Worm (Caenorhabditis elegans): Measurements from ENCODE around the gene mrpl-40.

mrpl-40 gene

DNA sequence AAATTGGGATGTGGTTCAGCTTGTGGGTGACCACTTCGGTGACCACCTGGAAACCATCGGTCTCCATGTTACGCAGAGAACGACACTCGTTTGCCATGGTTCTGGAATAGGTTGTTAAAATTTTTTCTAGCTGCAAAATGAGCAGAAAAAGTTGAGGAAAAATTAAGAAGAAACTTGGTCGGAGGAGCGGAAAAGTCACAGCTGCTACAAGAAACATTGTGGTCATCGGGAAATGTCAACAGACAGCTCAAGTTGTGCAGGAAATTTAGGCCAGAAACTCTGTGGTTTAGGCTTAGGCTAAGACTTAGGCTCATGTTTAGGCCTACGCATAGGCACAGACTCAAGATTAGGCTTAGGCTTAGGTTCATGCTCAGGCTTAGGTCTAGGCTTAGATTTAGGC is 21.2 kb upstream of the mrpl-40 start, which contains the start of gene pck-1:
Gene pck-1, minus strand, starts transcription at position 101 of the 400 bp plus-strand sequence.
- TF ChIP-seq F13H6.1 (tag; optimal IDR thresholded peaks at IDR 0.05) (no peak), ama-1 (optimal IDR thresholded peaks at IDR 0.05) (peak; percentile 17)

DNA sequence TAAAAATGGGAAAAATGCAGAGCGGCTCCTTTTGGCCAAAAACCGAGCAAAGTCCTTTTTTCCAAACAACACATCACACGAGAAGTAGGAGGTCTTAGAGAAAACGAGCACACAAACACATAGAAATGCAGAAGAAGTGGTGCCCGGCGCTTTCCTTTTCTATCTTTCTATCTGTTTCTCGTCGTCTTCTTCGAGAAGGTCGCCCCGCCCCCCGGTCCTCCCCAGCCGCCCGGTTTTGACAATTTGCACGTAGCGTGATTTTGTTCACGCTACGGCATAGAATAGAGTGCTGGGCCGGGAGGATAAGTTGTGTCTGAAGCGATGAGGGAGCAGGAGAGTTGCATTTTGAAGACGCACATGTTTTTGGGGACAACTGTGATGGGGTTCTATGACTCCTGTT is 20.3 kb upstream of the mrpl-40 start:
- TF ChIP-seq sma-9 (GFP tag; optimal IDR thresholded peaks at IDR 0.05) (peak; percentile 37), sma-9 (tag; optimal IDR thresholded peaks at IDR 0.05) (no peak), fos-1 (tag; optimal IDR thresholded peaks at IDR 0.05) (no peak), lin-11 (tag; optimal IDR thresholded peaks at IDR 0.05) (peak; percentile 49), peb-1 (tag; optimal IDR thresholded peaks at IDR 0.05) (no peak), Y55F3AM.14 (GFP tag; optimal IDR thresholded peaks at IDR 0.05) (peak; percentile 23), sem-4 (tag; optimal IDR thresholded peaks at IDR 0.05) (peak; percentile 31), unc-55 (GFP tag; optimal IDR thresholded peaks at IDR 0.05) (peak; percentile 45), nhr-129 (tag; optimal IDR thresholded peaks at IDR 0.05) (peak; percentile 74), alr-1 (tag; optimal IDR thresholded peaks at IDR 0.05) (no peak), ceh-82 (tag; optimal IDR thresholded peaks at IDR 0.05) (no peak), C34F6.9 (tag; optimal IDR thresholded peaks at IDR 0.05) (peak; percentile 52), F13H6.1 (tag; optimal IDR thresholded peaks at IDR 0.05) (peak; percentile 74), zag-1 (tag; optimal IDR thresholded peaks at IDR 0.05) (no peak), skn-1 (tag; optimal IDR thresholded peaks at IDR 0.05) (no peak), elt-1 (tag; optimal IDR thresholded peaks at IDR 0.05) (no peak), nhr-12 (tag; optimal IDR thresholded peaks at IDR 0.05) (no peak), ama-1 (optimal IDR thresholded peaks at IDR 0.05) (peak; percentile 80), egl-27 (tag; optimal IDR thresholded peaks at IDR 0.05) (no peak), lsy-2 (tag; optimal IDR thresholded peaks at IDR 0.05) (peak in 1 of 2 experiments; percentile 44), lin-13 (GFP tag; optimal IDR thresholded peaks at IDR 0.05) (peak; percentile 20), unc-39 (tag; optimal IDR thresholded peaks at IDR 0.05) (no peak), aly-2 (tag; optimal IDR thresholded peaks at IDR 0.05) (no peak)

DNA sequence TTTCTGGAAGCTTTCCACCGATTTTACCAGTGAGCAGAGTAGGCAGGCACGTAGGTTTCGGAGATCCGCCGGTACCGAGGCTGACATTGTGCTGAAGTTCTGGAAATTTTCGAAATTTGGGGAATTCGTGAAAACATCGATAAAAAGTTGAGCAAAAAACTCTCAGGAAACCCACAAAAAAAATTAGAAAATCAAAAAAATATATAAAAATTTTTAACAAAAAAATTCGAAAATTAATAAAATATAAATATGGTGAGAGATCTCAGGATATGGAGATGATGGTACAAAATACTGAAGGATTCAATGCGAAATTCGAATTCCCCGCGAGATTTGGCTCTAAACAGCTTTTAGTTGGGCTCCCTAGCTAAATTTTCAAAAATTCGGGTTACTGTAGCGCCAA is 17.7 kb upstream of the mrpl-40 start, which contains the start of gene spt-4:
Gene spt-4, minus strand, starts transcription at position 101 of the 400 bp plus-strand sequence.
- TF ChIP-seq zag-1 (tag; optimal IDR thresholded peaks at IDR 0.05) (no peak), lin-39 (tag; optimal IDR thresholded peaks at IDR 0.05) (no peak), R02D3.7 (tag; optimal IDR thresholded peaks at IDR 0.05) (no peak), snpc-4 (tag; optimal IDR thresholded peaks at IDR 0.05) (no peak), lin-11 (tag; optimal IDR thresholded peaks at IDR 0.05) (no peak), unc-39 (tag; optimal IDR thresholded peaks at IDR 0.05) (no peak), nhr-77 (tag; optimal IDR thresholded peaks at IDR 0.05) (no peak), nhr-12 (tag; optimal IDR thresholded peaks at IDR 0.05) (no peak), elt-1 (tag; optimal IDR thresholded peaks at IDR 0.05) (no peak), unc-62 (GFP tag; optimal IDR thresholded peaks at IDR 0.05) (no peak), dmd-4 (tag; optimal IDR thresholded peaks at IDR 0.05) (no peak), Y55F3AM.14 (GFP tag; optimal IDR thresholded peaks at IDR 0.05) (no peak), skn-1 (tag; optimal IDR thresholded peaks at IDR 0.05) (no peak), nhr-237 (tag; optimal IDR thresholded peaks at IDR 0.05) (no peak), mbf-1 (tag; optimal IDR thresholded peaks at IDR 0.05) (no peak), blmp-1 (tag; optimal IDR thresholded peaks at IDR 0.05; ENCODE audit: insufficient read depth) (no peak), lin-13 (GFP tag; optimal IDR thresholded peaks at IDR 0.05) (no peak), ZK546.5 (tag; optimal IDR thresholded peaks at IDR 0.05) (no peak), peb-1 (tag; optimal IDR thresholded peaks at IDR 0.05) (no peak), egl-27 (tag; optimal IDR thresholded peaks at IDR 0.05) (no peak)

DNA sequence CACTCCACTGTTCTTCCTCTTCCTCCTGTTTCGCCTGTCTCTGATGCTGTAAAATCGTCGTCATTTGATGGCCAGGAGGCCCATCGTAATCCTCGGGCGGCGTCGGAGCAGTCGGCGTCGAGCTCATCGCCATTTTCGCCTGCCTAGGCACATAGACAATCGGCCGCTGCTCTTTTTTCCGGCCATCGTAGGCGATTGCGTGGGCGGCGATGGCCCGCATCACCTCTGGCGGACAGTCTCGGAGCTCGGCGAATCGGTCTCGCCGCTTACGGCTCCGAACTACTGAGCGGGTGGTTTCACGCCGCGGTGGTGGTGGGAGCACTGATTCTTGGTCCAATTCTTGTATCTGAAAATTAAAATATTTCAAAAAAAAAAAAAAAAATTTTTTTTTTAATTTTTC is 15.3 kb upstream of the mrpl-40 start:
- TF ChIP-seq nhr-25 (tag; optimal IDR thresholded peaks at IDR 0.05) (no peak), nhr-11 (tag; optimal IDR thresholded peaks at IDR 0.05) (no peak), mdl-1 (tag; optimal IDR thresholded peaks at IDR 0.05) (no peak), nhr-23 (tag; optimal IDR thresholded peaks at IDR 0.05) (no peak), nhr-129 (tag; optimal IDR thresholded peaks at IDR 0.05) (no peak), unc-39 (tag; optimal IDR thresholded peaks at IDR 0.05) (no peak), nhr-10 (tag; optimal IDR thresholded peaks at IDR 0.05) (no peak), nhr-77 (tag; optimal IDR thresholded peaks at IDR 0.05) (no peak)
